Worm (Caenorhabditis elegans): ENCODE measurements around the gene cyp-29A4.

- TF ChIP-seq ztf-29 (GFP tag; IDR thresholded peaks at IDR 0.05) (no peak), klf-2 (GFP tag; conservative IDR thresholded peaks at IDR 0.05) (no peak), flt-1 (GFP tag; IDR thresholded peaks at IDR 0.05) (no peak)
Observed at ce11 chrV:9621437-9621836, 33.1 kb upstream of the cyp-29A4 start.

All from whole organism, midembryonic.